Fruit fly (Drosophila melanogaster) whole organism, wandering third instar larva: ENCODE results near the gene Rab27.

Experiments
- HLH106 ChIP-seq: fragments of 200-800 bp; optimal IDR thresholded peaks from 3 replicates; lab custom pipeline; 2019; ENCODE audit warnings: missing biosample characterization, mild to moderate bottlenecking, missing genetic modification characterization, moderate library complexity
- N ChIP-seq: fragments of >200 bp; optimal IDR thresholded peaks from 2 replicates; lab custom pipeline; 2018; ENCODE audit warnings: missing biosample characterization, missing external identifiers, missing genetic modification characterization
- dl ChIP-seq, 2 experiments: fragments of 175-275, 200-275 bp in 1 of 2; fragments of 200-275 bp in 1 of 2; sonication (Bioruptor generic); optimal IDR thresholded peaks; lab custom pipeline; 2018; ENCODE audit warnings: mild to moderate bottlenecking in 2 of 2, missing biosample characterization in 2 of 2, missing genetic modification characterization in 2 of 2, moderate library complexity in 2 of 2; ENCODE audit not compliant: partially characterized antibody in 2 of 2, insufficient read depth in 1 of 2
- sage ChIP-seq: fragments of 200-800 bp; sonication (Bioruptor generic); optimal IDR thresholded peaks from 2 replicates; lab custom pipeline; 2016; ENCODE audit warnings: missing biosample characterization, mild to moderate bottlenecking, missing genetic modification characterization
- tai ChIP-seq: sonication (Bioruptor generic); optimal IDR thresholded peaks from 2 replicates; lab custom pipeline; 2016; ENCODE audit warnings: missing biosample characterization, missing genetic modification characterization

dm6 chrX:1507751-1508150 is 31.0 kb upstream of the Rab27 start, which contains the start of gene Nmdar2:
- TF ChIP-seq dl (GFP tag; optimal IDR thresholded peaks at IDR 0.05; lab: Kevin White, UChicago; ENCODE audit: insufficient read depth in 1 of 2, partially characterized antibody in 2 of 2): no peak
- no peak for TF ChIP-seq tai (GFP tag; lab: Kevin White, UChicago)
- no peak for TF ChIP-seq HLH106 (tag; lab: Kevin White, UChicago)
- TF ChIP-seq sage (GFP tag; lab: Kevin White, UChicago): no peak
- TF ChIP-seq N (GFP tag; lab: Kevin White, UChicago): no peak
